Worm (Caenorhabditis elegans): ENCODE measurements around the gene lido-17.

lido-17 gene

ce11 chrII:9374807-9375206 lies 17.8 kb downstream of the lido-17 start, which contains the start of gene C06C3.12:
Gene C06C3.12 (plus strand): TSS chrII:9375107.
- TF ChIP-seq pes-1 (GFP tag; IDR thresholded peaks at IDR 0.05): no peak
- TF ChIP-seq hmg-4 (GFP tag; optimal IDR thresholded peaks at IDR 0.05): no peak
- TF ChIP-seq scrt-1 (GFP tag; IDR thresholded peaks at IDR 0.05): no peak
- no peak for TF ChIP-seq ceh-13 (GFP tag; optimal IDR thresholded peaks at IDR 0.05)
- TF ChIP-seq ama-1 (optimal IDR thresholded peaks at IDR 0.05): no peak
- TF ChIP-seq ceh-36 (tag; optimal IDR thresholded peaks at IDR 0.05): no peak
- TF ChIP-seq tra-4 (tag; optimal IDR thresholded peaks at IDR 0.05): no peak
- no peak for TF ChIP-seq ets-7 (tag; optimal IDR thresholded peaks at IDR 0.05)
- no peak for TF ChIP-seq hmbx-1 (tag; optimal IDR thresholded peaks at IDR 0.05)
- TF ChIP-seq hnd-1 (tag; optimal IDR thresholded peaks at IDR 0.05): no peak
- TF ChIP-seq aly-1 (tag; optimal IDR thresholded peaks at IDR 0.05): no peak
- TF ChIP-seq B0310.2 (tag; optimal IDR thresholded peaks at IDR 0.05): no peak
- TF ChIP-seq tbx-11 (GFP tag; IDR thresholded peaks at IDR 0.05): no peak
- no peak for TF ChIP-seq F13C5.2 (tag; optimal IDR thresholded peaks at IDR 0.05)
- TF ChIP-seq sea-1 (GFP tag; conservative IDR thresholded peaks at IDR 0.05): no peak

- TF ChIP-seq tbx-11 (GFP tag; IDR thresholded peaks at IDR 0.05) (no peak), aly-1 (tag; optimal IDR thresholded peaks at IDR 0.05) (no peak)
Measured at ce11 chrII:9372991-9373390, 19.6 kb downstream of the lido-17 start, which contains the start of gene C06C3.4. Gene C06C3.4 (plus strand): TSS chrII:9373291.

- TF ChIP-seq ceh-13 (GFP tag; optimal IDR thresholded peaks at IDR 0.05): no peak
- no peak for TF ChIP-seq F13C5.2 (tag; optimal IDR thresholded peaks at IDR 0.05)
- TF ChIP-seq scrt-1 (GFP tag; IDR thresholded peaks at IDR 0.05): no peak
- no peak for TF ChIP-seq hmbx-1 (tag; optimal IDR thresholded peaks at IDR 0.05)
- no peak for TF ChIP-seq ceh-36 (tag; optimal IDR thresholded peaks at IDR 0.05)
- TF ChIP-seq ets-7 (tag; optimal IDR thresholded peaks at IDR 0.05): no peak
- no peak for TF ChIP-seq ama-1 (optimal IDR thresholded peaks at IDR 0.05)
- TF ChIP-seq hnd-1 (tag; optimal IDR thresholded peaks at IDR 0.05): no peak
- no peak for TF ChIP-seq hmg-4 (GFP tag; optimal IDR thresholded peaks at IDR 0.05)
- no peak for TF ChIP-seq sea-1 (GFP tag; conservative IDR thresholded peaks at IDR 0.05)
- no peak for TF ChIP-seq pes-1 (GFP tag; IDR thresholded peaks at IDR 0.05)
- no peak for TF ChIP-seq tra-4 (tag; optimal IDR thresholded peaks at IDR 0.05)
- TF ChIP-seq tbx-37 (GFP tag; conservative IDR thresholded peaks at IDR 0.05): no peak
- no peak for TF ChIP-seq B0310.2 (tag; optimal IDR thresholded peaks at IDR 0.05)
- TF ChIP-seq flt-1 (GFP tag; IDR thresholded peaks at IDR 0.05): no peak
- TF ChIP-seq aly-1 (tag; optimal IDR thresholded peaks at IDR 0.05): no peak
- no peak for TF ChIP-seq tbx-11 (GFP tag; IDR thresholded peaks at IDR 0.05)
Measured at ce11 chrII:9372393-9372792, 20.2 kb downstream of the lido-17 start, which contains the start of gene C06C3.3. Gene C06C3.3 (minus strand): TSS chrII:9372493.

- TF ChIP-seq ets-7 (tag; optimal IDR thresholded peaks at IDR 0.05) (no peak), hmbx-1 (tag; optimal IDR thresholded peaks at IDR 0.05) (no peak), B0310.2 (tag; optimal IDR thresholded peaks at IDR 0.05) (no peak), sea-1 (GFP tag; conservative IDR thresholded peaks at IDR 0.05) (no peak), tbx-11 (GFP tag; IDR thresholded peaks at IDR 0.05) (no peak), aly-1 (tag; optimal IDR thresholded peaks at IDR 0.05) (no peak), hnd-1 (tag; optimal IDR thresholded peaks at IDR 0.05) (no peak), hmg-4 (GFP tag; optimal IDR thresholded peaks at IDR 0.05) (no peak), F13C5.2 (tag; optimal IDR thresholded peaks at IDR 0.05) (no peak)
Measured at ce11 chrII:9369394-9369793, 23.2 kb downstream of the lido-17 start.

- TF ChIP-seq B0310.2 (tag; optimal IDR thresholded peaks at IDR 0.05) (no peak), scrt-1 (GFP tag; IDR thresholded peaks at IDR 0.05) (no peak), hmg-4 (GFP tag; optimal IDR thresholded peaks at IDR 0.05) (no peak), ceh-36 (tag; optimal IDR thresholded peaks at IDR 0.05) (no peak), pes-1 (GFP tag; IDR thresholded peaks at IDR 0.05) (no peak)
Measured at ce11 chrII:9362249-9362648, 30.4 kb downstream of the lido-17 start.

ce11 chrII:9358230-9358629 lies 34.4 kb downstream of the lido-17 start, which contains the start of gene mel-11:
Gene mel-11 (plus strand): TSS chrII:9358530.
- TF ChIP-seq hnd-1 (tag; optimal IDR thresholded peaks at IDR 0.05) (no peak), flt-1 (GFP tag; IDR thresholded peaks at IDR 0.05) (no peak), sea-1 (GFP tag; conservative IDR thresholded peaks at IDR 0.05) (no peak)

ce11 chrII:9356723-9357122 lies 35.9 kb downstream of the lido-17 start:
- TF ChIP-seq aly-1 (tag; optimal IDR thresholded peaks at IDR 0.05) (no peak), ets-7 (tag; optimal IDR thresholded peaks at IDR 0.05) (no peak), hmg-4 (GFP tag; optimal IDR thresholded peaks at IDR 0.05) (peak; percentile 49)

- TF ChIP-seq hmg-4 (GFP tag; optimal IDR thresholded peaks at IDR 0.05): no peak
- TF ChIP-seq scrt-1 (GFP tag; IDR thresholded peaks at IDR 0.05): no peak
- no peak for TF ChIP-seq ceh-13 (GFP tag; optimal IDR thresholded peaks at IDR 0.05)
- TF ChIP-seq tra-4 (tag; optimal IDR thresholded peaks at IDR 0.05): no peak
- TF ChIP-seq B0310.2 (tag; optimal IDR thresholded peaks at IDR 0.05): no peak
- no peak for TF ChIP-seq tbx-37 (GFP tag; conservative IDR thresholded peaks at IDR 0.05)
- TF ChIP-seq aly-1 (tag; optimal IDR thresholded peaks at IDR 0.05): no peak
- TF ChIP-seq flt-1 (GFP tag; IDR thresholded peaks at IDR 0.05): no peak
- TF ChIP-seq pes-1 (GFP tag; IDR thresholded peaks at IDR 0.05): no peak
- TF ChIP-seq F13C5.2 (tag; optimal IDR thresholded peaks at IDR 0.05): no peak
- no peak for TF ChIP-seq ets-7 (tag; optimal IDR thresholded peaks at IDR 0.05)
- TF ChIP-seq hnd-1 (tag; optimal IDR thresholded peaks at IDR 0.05): no peak
- no peak for TF ChIP-seq hmbx-1 (tag; optimal IDR thresholded peaks at IDR 0.05)
- no peak for TF ChIP-seq ceh-36 (tag; optimal IDR thresholded peaks at IDR 0.05)
- no peak for TF ChIP-seq sea-1 (GFP tag; conservative IDR thresholded peaks at IDR 0.05)
- no peak for TF ChIP-seq ama-1 (optimal IDR thresholded peaks at IDR 0.05)
Measured at ce11 chrII:9352669-9353068, 40.0 kb downstream of the lido-17 start, which contains the start of the genes sdhb-1 and cup-15. Gene sdhb-1 (minus strand): TSS chrII:9352731. Gene cup-15 (plus strand): TSS chrII:9353000.
